Fruit fly (Drosophila melanogaster): Measurements from ENCODE around the gene B-H2.

The B-H2 gene

DNA sequence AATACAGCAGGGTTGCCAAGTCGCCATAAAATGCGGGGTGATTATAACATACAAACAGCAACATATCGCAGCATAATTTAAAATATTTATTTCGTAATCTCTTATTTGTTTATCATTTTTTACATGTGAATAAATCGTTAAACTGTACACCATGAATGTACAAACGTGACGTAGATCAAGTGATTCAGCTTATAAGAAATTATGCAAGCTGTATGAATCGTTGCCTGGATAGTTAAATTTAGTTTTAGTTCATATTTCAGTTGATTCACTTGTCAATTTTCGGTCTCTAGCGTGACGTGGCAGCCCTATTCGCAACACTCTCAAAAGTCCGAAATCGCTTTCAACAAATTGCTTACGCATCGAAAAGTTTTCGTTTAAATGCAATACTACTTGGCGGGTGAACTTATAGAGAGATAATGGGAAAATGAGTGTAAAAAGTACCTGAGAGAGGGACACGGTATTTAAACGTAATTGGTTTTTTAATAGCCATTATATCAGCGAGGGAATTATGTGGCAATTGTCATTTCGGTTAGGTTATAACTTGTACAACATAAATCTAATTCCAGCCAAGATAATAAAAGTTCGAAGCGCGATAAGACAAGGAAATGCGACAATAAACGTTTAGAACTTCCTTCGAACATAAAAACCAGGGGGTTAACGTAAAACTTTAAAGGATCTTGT lies 22.2 kb upstream of the B-H2 start (continued):
- TF ChIP-seq CG17385 (GFP tag; optimal IDR thresholded peaks at IDR 0.05) (peak; percentile 73), CG15514 (GFP tag; optimal IDR thresholded peaks at IDR 0.05) (peak; percentile 53), zfh1 (GFP tag; IDR thresholded peaks at IDR 0.05) (peak; percentile 47; the same call in 1 of the 3 replicates), zfh2 (GFP tag; optimal IDR thresholded peaks at IDR 0.05) (peak; percentile 58), dmrt99B (tag; optimal IDR thresholded peaks at IDR 0.05) (peak; percentile 85), ftz-f1 (GFP tag; optimal IDR thresholded peaks at IDR 0.05) (no peak), CG13123 (GFP tag; optimal IDR thresholded peaks at IDR 0.05) (peak; percentile 27), D19A (tag; optimal IDR thresholded peaks at IDR 0.05) (peak; percentile 65), CG12744 (GFP tag; optimal IDR thresholded peaks at IDR 0.05) (no peak), pnt (GFP tag; optimal IDR thresholded peaks at IDR 0.05) (peak; percentile 32), kni (GFP tag; optimal IDR thresholded peaks at IDR 0.05) (no peak), shn (GFP tag; optimal IDR thresholded peaks at IDR 0.05) (peak; percentile 4), CG4820 (GFP tag; optimal IDR thresholded peaks at IDR 0.05) (peak; percentile 38), CG6683 (GFP tag; optimal IDR thresholded peaks at IDR 0.05) (peak; percentile 20), phol (tag; optimal IDR thresholded peaks at IDR 0.05) (peak; percentile 74), pfk (GFP tag; optimal IDR thresholded peaks at IDR 0.05) (no peak), B-H2 (GFP tag; optimal IDR thresholded peaks at IDR 0.05) (peak; percentile 94), CG9797 (GFP tag; optimal IDR thresholded peaks at IDR 0.05) (no peak), Lpt (GFP tag; optimal IDR thresholded peaks at IDR 0.05) (no peak), Gsc (GFP tag; IDR thresholded peaks at IDR 0.05) (no peak), Xrp1 (GFP tag; IDR thresholded peaks at IDR 0.05) (peak; percentile 53; the same call in 1 of the 2 replicates), Trl (optimal IDR thresholded peaks at IDR 0.05) (no peak), Trl (GFP tag; optimal IDR thresholded peaks at IDR 0.05) (peak; percentile 47), CG11398 (GFP tag; optimal IDR thresholded peaks at IDR 0.05) (no peak), danr (GFP tag; IDR thresholded peaks at IDR 0.05) (peak; percentile 46; the same call in 1 of the 2 replicates), CG8388 (GFP tag; optimal IDR thresholded peaks at IDR 0.05) (peak; percentile 57), disco-r (GFP tag; optimal IDR thresholded peaks at IDR 0.05) (no peak), Ptx1 (GFP tag; IDR thresholded peaks at IDR 0.05) (no peak; the same call in 1 of the 2 replicates), cg (GFP tag; optimal IDR thresholded peaks at IDR 0.05) (no peak), Hr39 (optimal IDR thresholded peaks at IDR 0.05) (no peak), CG18599 (GFP tag; optimal IDR thresholded peaks at IDR 0.05) (peak; percentile 83), wek (GFP tag; optimal IDR thresholded peaks at IDR 0.05) (peak; percentile 14), chif (GFP tag; optimal IDR thresholded peaks at IDR 0.05) (peak; percentile 31 to 34), otp (GFP tag; IDR thresholded peaks at IDR 0.05) (no peak), br (optimal IDR thresholded peaks at IDR 0.05) (no peak), lilli (GFP tag; optimal IDR thresholded peaks at IDR 0.05) (peak; percentile 68), Pdp1 (GFP tag; optimal IDR thresholded peaks at IDR 0.05) (peak; percentile 29 to 63), ems (GFP tag; optimal IDR thresholded peaks at IDR 0.05) (peak; percentile 19), CG16863 (GFP tag; optimal IDR thresholded peaks at IDR 0.05) (peak; percentile 47), Atf6 (GFP tag; IDR thresholded peaks at IDR 0.05) (peak; percentile 73), tgo (GFP tag; IDR thresholded peaks at IDR 0.05) (peak; percentile 66; the same call in 2 of the 3 replicates), zf30C (GFP tag; optimal IDR thresholded peaks at IDR 0.05) (no peak), lola (GFP tag; optimal IDR thresholded peaks at IDR 0.05) (peak in 1 of 3 experiments; percentile 16), CG10209 (GFP tag; optimal IDR thresholded peaks at IDR 0.05) (peak; percentile 77), Atf-2 (GFP tag; optimal IDR thresholded peaks at IDR 0.05) (peak; percentile 37), ERR (GFP tag; optimal IDR thresholded peaks at IDR 0.05) (no peak), CG10543 (GFP tag; optimal IDR thresholded peaks at IDR 0.05) (peak; percentile 65), Myb (GFP tag; optimal IDR thresholded peaks at IDR 0.05) (peak; percentile 30), Meics (GFP tag; optimal IDR thresholded peaks at IDR 0.05) (peak; percentile 82), knrl (GFP tag; IDR thresholded peaks at IDR 0.05; ENCODE audit: partially characterized antibody) (no peak)

Data from whole organism, embryonic.